Worm (Caenorhabditis elegans) whole organism, L1 larva: ENCODE measurements around the gene srw-97.

Source experiments
- aha-1 ChIP-seq: fragments of 150-350 bp; optimal IDR thresholded peaks from 2 replicates; lab custom pipeline; 2014; ENCODE audit warnings: missing biosample characterization, missing genetic modification characterization
- blmp-1 ChIP-seq: fragments of 150-350 bp; optimal IDR thresholded peaks from 2 replicates; lab custom pipeline; 2014; ENCODE audit warnings: missing biosample characterization, missing genetic modification characterization
- ceh-82 ChIP-seq, 3 experiments: fragments of 150-350 bp in 1 of 3; sonication (generic microtip) in 2 of 3; optimal IDR thresholded peaks; 2 replicates each; lab custom pipeline; 2014 to 2017; ENCODE audit warnings: missing biosample characterization in 3 of 3, missing genetic modification characterization in 3 of 3
- fkh-4 ChIP-seq: sonication (generic microtip); optimal IDR thresholded peaks from 2 replicates; lab custom pipeline; 2016; ENCODE audit warnings: missing compliant biosample characterization, missing genetic modification characterization, borderline replicate concordance
- nhr-77 ChIP-seq: fragments of 150-350 bp; optimal IDR thresholded peaks from 2 replicates; lab custom pipeline; 2014; ENCODE audit warnings: missing biosample characterization, missing genetic modification characterization
- rnt-1 ChIP-seq: sonication (generic microtip); optimal IDR thresholded peaks from 2 replicates; lab custom pipeline; 2016; ENCODE audit warnings: mild to moderate bottlenecking, missing genetic modification characterization, moderate library complexity, missing compliant biosample characterization
- unc-86 ChIP-seq: sonication (generic microtip); optimal IDR thresholded peaks from 2 replicates; lab custom pipeline; 2016; ENCODE audit warnings: missing genetic modification characterization, missing compliant biosample characterization

DNA sequence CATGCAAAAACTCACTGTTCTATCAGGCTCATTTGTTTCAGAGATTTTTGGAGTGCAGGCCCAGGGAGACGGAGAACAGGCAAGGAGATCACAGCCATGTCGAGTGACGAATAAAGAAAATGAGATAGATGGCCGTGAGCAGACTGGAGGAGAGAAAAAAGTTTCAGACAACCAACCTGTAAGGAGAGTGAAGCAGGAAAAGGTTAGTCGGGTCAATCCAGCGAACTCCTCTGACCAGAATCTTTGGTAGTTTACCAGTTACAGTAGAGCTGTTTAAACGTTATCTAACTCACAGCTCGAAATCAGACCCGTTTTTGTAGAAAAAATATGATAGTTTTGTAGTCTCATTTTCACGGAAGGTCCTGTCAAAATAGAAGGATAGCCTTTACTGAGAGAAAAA lies 20.0 kb downstream of the srw-97 start, which contains the start of gene fbxb-21:
- TF ChIP-seq fkh-4 (no peak), aha-1 (no peak), ceh-82 (tag; optimal IDR thresholded peaks at IDR 0.05; lab: Kevin White, UChicago) (no peak), nhr-77 (tag; lab: Kevin White, UChicago) (no peak), rnt-1 (tag; lab: Kevin White, UChicago) (no peak), unc-86 (tag; lab: Kevin White, UChicago) (no peak), blmp-1 (tag; lab: Kevin White, UChicago) (no peak)
